Fruit fly (Drosophila melanogaster) whole organism, embryonic: ENCODE results near the gene maca.

ENCODE experiments used
- Atf6 ChIP-seq: fragments of 200-800 bp; sonication (Bioruptor generic); IDR thresholded peaks from 2 replicates; pipeline ENCODE4 v1.3.6; 2022; ENCODE audit warnings: missing biosample characterization, missing genetic modification characterization
- B-H2 ChIP-seq: fragments of 200-800 bp; sonication (Bioruptor generic); optimal IDR thresholded peaks from 2 replicates; lab custom pipeline; 2018; ENCODE audit warnings: missing biosample characterization, mild to moderate bottlenecking, missing genetic modification characterization
- C15 ChIP-seq: fragments of 200-800 bp; sonication (Bioruptor generic); IDR thresholded peaks from 3 replicates; pipeline ENCODE4 v1.3.6; 2022; ENCODE audit warnings: missing biosample characterization, missing genetic modification characterization
- CG10565 ChIP-seq: fragments of 200-800 bp; sonication (Bioruptor generic); optimal IDR thresholded peaks from 3 replicates; lab custom pipeline; 2016; ENCODE audit warnings: missing biosample characterization, mild to moderate bottlenecking, missing genetic modification characterization
- CG12155 ChIP-seq: fragments of 200-800 bp; sonication (Bioruptor generic); optimal IDR thresholded peaks from 3 replicates; lab custom pipeline; 2016; ENCODE audit warnings: missing biosample characterization, missing genetic modification characterization
- CG13624 ChIP-seq: fragments of 200-800 bp; sonication (Bioruptor generic); optimal IDR thresholded peaks from 2 replicates; lab custom pipeline; 2016; ENCODE audit warnings: missing biosample characterization, missing genetic modification characterization
- CG1603 ChIP-seq: fragments of 200-800 bp; sonication (Bioruptor generic); optimal IDR thresholded peaks from 2 replicates; lab custom pipeline; 2019; ENCODE audit warnings: missing biosample characterization, mild to moderate bottlenecking, missing genetic modification characterization, moderate library complexity
- CG2889 ChIP-seq: fragments of 200-800 bp; sonication (Bioruptor generic); IDR thresholded peaks from 3 replicates; pipeline ENCODE4 v1.3.6; 2022; ENCODE audit warnings: missing biosample characterization, missing genetic modification characterization
- CG3065 ChIP-seq: fragments of 200-800 bp; sonication (Bioruptor generic); optimal IDR thresholded peaks from 2 replicates; lab custom pipeline; 2016; ENCODE audit warnings: missing biosample characterization, missing genetic modification characterization
- CG3838 ChIP-seq: fragments of 200-800 bp; sonication (Bioruptor generic); optimal IDR thresholded peaks from 3 replicates; lab custom pipeline; 2016; ENCODE audit warnings: missing biosample characterization, missing genetic modification characterization
- CG4820 ChIP-seq: fragments of 200-800 bp; sonication (Bioruptor generic); optimal IDR thresholded peaks from 3 replicates; lab custom pipeline; 2016; ENCODE audit warnings: missing biosample characterization, missing genetic modification characterization
- CG5180 ChIP-seq: fragments of 200-800 bp; sonication (Bioruptor generic); optimal IDR thresholded peaks from 3 replicates; lab custom pipeline; 2017; ENCODE audit warnings: missing biosample characterization, missing genetic modification characterization, mild to moderate bottlenecking, moderate library complexity, missing genetic modification reagents
- CG7556 ChIP-seq: fragments of 200-800 bp; sonication (Bioruptor generic); optimal IDR thresholded peaks from 2 replicates; lab custom pipeline; 2017; ENCODE audit warnings: missing biosample characterization, mild to moderate bottlenecking, missing genetic modification characterization
- CG7745 ChIP-seq: fragments of 200-800 bp; sonication (Bioruptor generic); optimal IDR thresholded peaks from 2 replicates; lab custom pipeline; 2018; ENCODE audit warnings: missing biosample characterization, mild to moderate bottlenecking, missing genetic modification characterization, moderate library complexity
- CG9932 ChIP-seq: fragments of 200-800 bp; sonication (Bioruptor generic); IDR thresholded peaks from 2 replicates; pipeline ENCODE4 v1.3.6; 2022; ENCODE audit warnings: missing biosample characterization, missing genetic modification characterization
- D19A ChIP-seq: fragments of 200-800 bp; optimal IDR thresholded peaks from 3 replicates; lab custom pipeline; 2019; ENCODE audit warnings: missing biosample characterization, mild to moderate bottlenecking, missing genetic modification characterization, moderate library complexity
- Dek ChIP-seq: fragments of 200-800 bp; sonication (Bioruptor generic); optimal IDR thresholded peaks from 3 replicates; lab custom pipeline; 2019; ENCODE audit warnings: missing biosample characterization, mild to moderate bottlenecking, missing genetic modification characterization, moderate library complexity
- Dp ChIP-seq: fragments of 200-800 bp; sonication (Bioruptor generic); optimal IDR thresholded peaks from 2 replicates; lab custom pipeline; 2018; ENCODE audit warnings: missing biosample characterization, mild to moderate bottlenecking, missing genetic modification characterization, moderate library complexity
- Fer2 ChIP-seq: fragments of 200-800 bp; sonication (Bioruptor generic); optimal IDR thresholded peaks from 2 replicates; lab custom pipeline; 2018; ENCODE audit warnings: missing biosample characterization, mild to moderate bottlenecking, missing genetic modification characterization, moderate library complexity
- Fer3 ChIP-seq: fragments of 200-800 bp; sonication (Bioruptor generic); optimal IDR thresholded peaks from 2 replicates; lab custom pipeline; 2018; ENCODE audit warnings: missing biosample characterization, mild to moderate bottlenecking, missing genetic modification characterization, moderate library complexity
- Gsc ChIP-seq: fragments of 200-800 bp; sonication (Bioruptor generic); IDR thresholded peaks from 2 replicates; pipeline ENCODE4 v1.3.6; 2022; ENCODE audit warnings: missing biosample characterization, missing genetic modification characterization
- HmgZ ChIP-seq: fragments of 200-800 bp; sonication (Bioruptor generic); optimal IDR thresholded peaks from 2 replicates; lab custom pipeline; 2018; ENCODE audit warnings: missing biosample characterization, mild to moderate bottlenecking, missing genetic modification characterization
- Hr3 ChIP-seq: fragments of 200-800 bp; sonication (Bioruptor generic); optimal IDR thresholded peaks from 3 replicates; lab custom pipeline; 2016; ENCODE audit warnings: missing biosample characterization, missing genetic modification characterization
- Meics ChIP-seq: fragments of 200-800 bp; sonication (Bioruptor generic); optimal IDR thresholded peaks from 2 replicates; lab custom pipeline; 2017; ENCODE audit warnings: missing biosample characterization, mild to moderate bottlenecking, missing genetic modification characterization
- NfI ChIP-seq: fragments of 200-800 bp; sonication (Bioruptor generic); optimal IDR thresholded peaks from 3 replicates; lab custom pipeline; 2018; ENCODE audit warnings: missing biosample characterization, mild to moderate bottlenecking, missing genetic modification characterization, moderate library complexity
- Opbp ChIP-seq: fragments of 200-800 bp; sonication (Bioruptor generic); IDR thresholded peaks from 3 replicates; pipeline ENCODE4 v1.3.6; 2022; ENCODE audit warnings: missing biosample characterization, missing genetic modification characterization; ENCODE audit not compliant: partially characterized antibody
- Scr ChIP-seq: fragments of 200-800 bp; sonication (Bioruptor generic); IDR thresholded peaks from 2 replicates; pipeline ENCODE4 v1.3.6; 2022; ENCODE audit warnings: missing biosample characterization, missing genetic modification characterization; ENCODE audit not compliant: partially characterized antibody
- Stat92E ChIP-seq, 3 experiments: fragments of >200 bp in 2 of 3; fragments of 200-800 bp in 1 of 3; sonication (Bioruptor generic) in 1 of 3; optimal IDR thresholded peaks; 2 replicates each; lab custom pipeline; 2017 to 2019; ENCODE audit warnings: missing biosample characterization in 3 of 3, missing genetic modification characterization in 3 of 3, mild to moderate bottlenecking in 1 of 3, moderate library complexity in 1 of 3
- Tbp ChIP-seq: fragments of >200 bp; optimal IDR thresholded peaks from 2 replicates; lab custom pipeline; 2018; ENCODE audit warnings: missing biosample characterization, missing genetic modification characterization
- ara ChIP-seq: fragments of 200-800 bp; sonication (Bioruptor generic); IDR thresholded peaks from 2 replicates; pipeline ENCODE4 v1.3.6; 2022; ENCODE audit warnings: missing biosample characterization, missing genetic modification characterization
- danr ChIP-seq: fragments of 200-800 bp; sonication (Bioruptor generic); IDR thresholded peaks from 2 replicates; pipeline ENCODE4 v1.3.6; 2022; ENCODE audit warnings: missing biosample characterization, missing genetic modification characterization
- dysf ChIP-seq: fragments of 200-800 bp; sonication (Bioruptor generic); IDR thresholded peaks from 3 replicates; pipeline ENCODE4 v1.3.6; 2022; ENCODE audit warnings: missing biosample characterization, missing genetic modification characterization
- ewg ChIP-seq: fragments of 200-800 bp; sonication (Bioruptor generic); optimal IDR thresholded peaks from 3 replicates; lab custom pipeline; 2017; ENCODE audit warnings: mild to moderate bottlenecking, missing biosample characterization, missing genetic modification reagents, missing genetic modification characterization
- gem ChIP-seq: fragments of 200-800 bp; sonication (Bioruptor generic); optimal IDR thresholded peaks from 2 replicates; lab custom pipeline; 2019; ENCODE audit warnings: missing biosample characterization, mild to moderate bottlenecking, missing genetic modification characterization, moderate library complexity
- grau ChIP-seq: fragments of 200-800 bp; optimal IDR thresholded peaks from 3 replicates; lab custom pipeline; 2019; ENCODE audit warnings: missing biosample characterization, mild to moderate bottlenecking, missing genetic modification characterization, moderate library complexity
- gro ChIP-seq: fragments of 200-800 bp; sonication (Bioruptor generic); optimal IDR thresholded peaks from 2 replicates; lab custom pipeline; 2016; ENCODE audit warnings: missing biosample characterization, missing genetic modification characterization
- hth ChIP-seq: fragments of >200 bp; optimal IDR thresholded peaks from 2 replicates; lab custom pipeline; 2017; ENCODE audit warnings: inconsistent platforms
- lab ChIP-seq: fragments of 200-800 bp; sonication (Bioruptor generic); optimal IDR thresholded peaks from 3 replicates; lab custom pipeline; 2017; ENCODE audit warnings: missing biosample characterization, missing genetic modification characterization, mild to moderate bottlenecking, moderate library complexity, missing genetic modification reagents
- nom ChIP-seq: fragments of 200-800 bp; sonication (Bioruptor generic); optimal IDR thresholded peaks from 2 replicates; lab custom pipeline; 2017; ENCODE audit warnings: missing biosample characterization, missing genetic modification characterization, mild to moderate bottlenecking, moderate library complexity, missing genetic modification reagents
- onecut ChIP-seq: fragments of 200-800 bp; sonication (Bioruptor generic); IDR thresholded peaks from 2 replicates; pipeline ENCODE4 v1.3.6; 2022; ENCODE audit warnings: missing biosample characterization, missing genetic modification characterization
- pan ChIP-seq, 4 experiments: fragments of >200 bp in 3 of 4; fragments of 200-800 bp in 1 of 4; sonication (Bioruptor generic) in 1 of 4; optimal IDR thresholded peaks in 3 of 4; IDR thresholded peaks in 1 of 4; 2 replicates each; pipeline versions ENCODE4 v1.3.6 to Lab custom; 2017 to 2022; ENCODE audit warnings: missing biosample characterization in 2 of 4, missing genetic modification characterization in 2 of 4, mixed read lengths in 1 of 4
- pb ChIP-seq: fragments of 200-800 bp; sonication (Bioruptor generic); optimal IDR thresholded peaks from 3 replicates; lab custom pipeline; 2016; ENCODE audit warnings: missing biosample characterization, missing genetic modification characterization
- row ChIP-seq: fragments of 200-800 bp; sonication (Bioruptor generic); IDR thresholded peaks from 3 replicates; pipeline ENCODE4 v1.3.6; 2022; ENCODE audit warnings: missing biosample characterization, missing genetic modification characterization
- schlank ChIP-seq: fragments of 200-800 bp; sonication (Bioruptor generic); optimal IDR thresholded peaks from 2 replicates; lab custom pipeline; 2018; ENCODE audit warnings: missing biosample characterization, mild to moderate bottlenecking, missing genetic modification characterization
- slou ChIP-seq: fragments of 200-800 bp; sonication (Bioruptor generic); optimal IDR thresholded peaks from 3 replicates; lab custom pipeline; 2016; ENCODE audit warnings: missing biosample characterization, missing genetic modification characterization
- tin ChIP-seq: fragments of 200-800 bp; sonication (Bioruptor generic); optimal IDR thresholded peaks from 3 replicates; lab custom pipeline; 2016; ENCODE audit warnings: missing biosample characterization, missing genetic modification characterization
- ttk ChIP-seq: fragments of 200-800 bp; sonication (Bioruptor generic); IDR thresholded peaks from 2 replicates; pipeline ENCODE4 v2.1.2; 2022; ENCODE audit warnings: missing biosample characterization, missing genetic modification characterization
- yki ChIP-seq: fragments of >200 bp; optimal IDR thresholded peaks from 3 replicates; lab custom pipeline; 2018
- zen ChIP-seq: fragments of 200-800 bp; sonication (Bioruptor generic); optimal IDR thresholded peaks from 3 replicates; lab custom pipeline; 2018; ENCODE audit warnings: missing biosample characterization, mild to moderate bottlenecking, missing genetic modification characterization, moderate library complexity
- zfh2 ChIP-seq: fragments of 200-800 bp; sonication (Bioruptor generic); optimal IDR thresholded peaks from 2 replicates; lab custom pipeline; 2016; ENCODE audit warnings: missing biosample characterization, missing genetic modification characterization

The maca gene

DNA sequence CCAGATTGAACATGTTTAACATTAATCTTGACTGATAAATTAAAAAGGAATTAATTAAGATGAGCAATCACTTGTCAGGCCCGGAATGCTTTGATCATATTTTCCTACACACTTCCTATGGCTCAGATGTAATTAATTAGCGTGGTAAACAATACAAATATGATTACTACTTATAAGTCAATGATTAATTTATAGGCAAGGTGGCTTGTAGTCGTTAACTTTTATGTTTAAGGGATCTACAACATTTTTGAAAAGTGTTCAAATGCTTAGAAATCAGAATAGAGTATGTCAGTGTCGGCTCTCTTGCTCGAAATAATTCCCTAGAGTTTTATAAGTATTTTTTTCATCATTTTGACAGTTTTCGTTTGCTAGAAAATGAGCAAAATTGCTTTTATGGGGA lies 22.7 kb upstream of the maca start (continued):
- TF ChIP-seq tin (GFP tag; lab: Kevin White, UChicago): no peak
- no peak for TF ChIP-seq Tbp (GFP tag; lab: Kevin White, UChicago)
- TF ChIP-seq CG5180 (GFP tag; lab: Kevin White, UChicago): no peak
- TF ChIP-seq Stat92E (GFP tag; optimal IDR thresholded peaks at IDR 0.05; lab: Kevin White, UChicago): no peak
- no peak for TF ChIP-seq pan (optimal IDR thresholded peaks at IDR 0.05; lab: Kevin White, UChicago)
- TF ChIP-seq pan (GFP tag; optimal IDR thresholded peaks at IDR 0.05 in 1 of 2, IDR thresholded peaks at IDR 0.05 in 1 of 2): no peak
- peak; percentile 38; the same call in 1 of the 2 replicates for TF ChIP-seq CG9932 (GFP tag; lab: Robert Waterston, UW)
- TF ChIP-seq ara: no peak
- TF ChIP-seq ewg (GFP tag; lab: Kevin White, UChicago): no peak
- TF ChIP-seq danr: no peak
- TF ChIP-seq D19A (tag; lab: Kevin White, UChicago): peak; percentile 73
- TF ChIP-seq row (GFP tag; lab: Robert Waterston, UW): peak; percentile 46; the same call in 2 of the 3 replicates
- no peak for TF ChIP-seq Opbp (GFP tag; lab: Robert Waterston, UW)
- TF ChIP-seq lab (GFP tag; lab: Kevin White, UChicago): peak; percentile 31
- TF ChIP-seq Fer3 (tag; lab: Kevin White, UChicago): peak; percentile 2
- no peak for TF ChIP-seq pb (GFP tag; lab: Kevin White, UChicago)
- no peak for TF ChIP-seq ttk (GFP tag; lab: Robert Waterston, UW)
- TF ChIP-seq Dp (GFP tag; lab: Kevin White, UChicago): no peak
- TF ChIP-seq Hr3 (GFP tag; lab: Kevin White, UChicago): no peak
- peak; percentile 34 for TF ChIP-seq grau (tag; lab: Kevin White, UChicago)
- TF ChIP-seq CG10565 (GFP tag; lab: Kevin White, UChicago): no peak
- no peak for TF ChIP-seq CG2889 (GFP tag; lab: Robert Waterston, UW)
- TF ChIP-seq Meics (GFP tag; lab: Kevin White, UChicago): peak; percentile 31
- no peak for TF ChIP-seq Gsc (GFP tag; lab: Robert Waterston, UW)
- no peak for TF ChIP-seq nom (GFP tag; lab: Kevin White, UChicago)
- TF ChIP-seq B-H2 (GFP tag; lab: Kevin White, UChicago): no peak
- no peak for TF ChIP-seq C15
- TF ChIP-seq zfh2 (GFP tag; lab: Kevin White, UChicago): peak; percentile 6
- TF ChIP-seq gem (tag; lab: Kevin White, UChicago): peak; percentile 29
- TF ChIP-seq dysf: peak; percentile 40; the same call in 2 of the 3 replicates
- TF ChIP-seq CG3838: no peak
- TF ChIP-seq Fer2 (tag; lab: Kevin White, UChicago): no peak
- no peak for TF ChIP-seq CG7556 (GFP tag; lab: Kevin White, UChicago)
- no peak for TF ChIP-seq zen (tag; lab: Kevin White, UChicago)
- TF ChIP-seq CG12155 (GFP tag; lab: Kevin White, UChicago): no peak
- TF ChIP-seq Dek (tag; lab: Kevin White, UChicago): no peak
- no peak for TF ChIP-seq HmgZ (tag; lab: Kevin White, UChicago)
- no peak for TF ChIP-seq Scr (GFP tag; lab: Robert Waterston, UW)
- no peak for TF ChIP-seq yki (lab: Kevin White, UChicago)
- TF ChIP-seq gro (GFP tag; lab: Kevin White, UChicago): no peak
- no peak for TF ChIP-seq hth
- no peak for TF ChIP-seq CG13624 (GFP tag; lab: Kevin White, UChicago)
- no peak for TF ChIP-seq Atf6 (GFP tag; lab: Robert Waterston, UW)
- TF ChIP-seq CG1603: no peak
- no peak for TF ChIP-seq onecut (GFP tag; lab: Robert Waterston, UW)
- TF ChIP-seq CG4820 (GFP tag; lab: Kevin White, UChicago): no peak
- TF ChIP-seq CG7745 (tag; lab: Kevin White, UChicago): no peak
- no peak for TF ChIP-seq slou (GFP tag; lab: Kevin White, UChicago)
- TF ChIP-seq NfI (GFP tag; lab: Kevin White, UChicago): no peak
- no peak for TF ChIP-seq CG3065 (GFP tag; lab: Kevin White, UChicago)
- no peak for TF ChIP-seq schlank
- TF ChIP-seq, all 482 proteins: peak for 25
